Worm (Caenorhabditis elegans) whole organism, L4/young adult: ENCODE data around the gene abu-1.

ENCODE experiments used
- dao-5 ChIP-seq: sonication (generic microtip); optimal IDR thresholded peaks from 2 replicates; lab custom pipeline; 2016; ENCODE audit warnings: missing genotype, missing genetic modification characterization, moderate library complexity, missing compliant biosample characterization
- him-1 ChIP-seq: sonication (generic microtip); optimal IDR thresholded peaks from 2 replicates; lab custom pipeline; 2016; ENCODE audit warnings: missing genotype, missing genetic modification reagents, missing genetic modification characterization, missing compliant biosample characterization

DNA sequence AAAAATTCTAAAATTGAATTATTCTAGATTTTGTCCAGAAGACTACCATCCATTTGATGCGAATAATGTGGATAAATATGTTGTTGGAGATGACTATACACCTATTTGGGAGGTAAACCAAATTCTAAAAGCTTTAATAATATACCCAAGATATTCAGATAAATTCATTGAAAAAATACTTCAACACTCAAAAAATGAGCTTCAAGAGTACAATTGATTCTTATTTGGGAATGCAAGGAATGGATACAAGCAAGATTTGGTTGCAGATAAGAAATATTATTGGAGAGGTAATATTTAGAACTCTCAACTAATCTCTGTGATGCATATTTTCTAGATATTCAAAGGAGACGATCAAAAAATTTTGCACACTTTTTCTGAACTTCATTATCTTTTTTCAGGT, 21.4 kb downstream of the abu-1 start:
- TF ChIP-seq him-1 (tag; lab: Kevin White, UChicago) (no peak), dao-5 (no peak)
